Fruit fly (Drosophila melanogaster): ENCODE data around the gene Pli.
A peak's percentile ranks its signal among the peaks of the same experiment; 100 is the strongest.

Pli gene

dm6 chr3R:23886270-23887095, 3.4 kb downstream of the Pli start (continued):
- TF ChIP-seq tup (GFP tag; optimal IDR thresholded peaks at IDR 0.05) (peak; percentile 36), CG4282 (GFP tag; optimal IDR thresholded peaks at IDR 0.05) (no peak), br (optimal IDR thresholded peaks at IDR 0.05) (no peak), NK7.1 (GFP tag; optimal IDR thresholded peaks at IDR 0.05) (peak; percentile 40), CG13296 (GFP tag; optimal IDR thresholded peaks at IDR 0.05) (peak; percentile 52), CG10431 (GFP tag; optimal IDR thresholded peaks at IDR 0.05) (peak; percentile 81), Tbp (GFP tag; optimal IDR thresholded peaks at IDR 0.05) (no peak), HLH3B (GFP tag; IDR thresholded peaks at IDR 0.05) (peak; percentile 82), MTF-1 (GFP tag; optimal IDR thresholded peaks at IDR 0.05; ENCODE audit: borderline replicate concordance) (peak; percentile 66), tap (tag; optimal IDR thresholded peaks at IDR 0.05) (peak; percentile 87), CG8388 (GFP tag; optimal IDR thresholded peaks at IDR 0.05) (peak; percentile 91), E2f2 (GFP tag; IDR thresholded peaks at IDR 0.05) (peak; percentile 69), gsb-n (tag; optimal IDR thresholded peaks at IDR 0.05) (peak; percentile 94), al (GFP tag; IDR thresholded peaks at IDR 0.05) (peak; percentile 9; the same call in 1 of the 2 replicates), CTCF (GFP tag; optimal IDR thresholded peaks at IDR 0.05) (peak; percentile 49), CG12942 (GFP tag; optimal IDR thresholded peaks at IDR 0.05) (peak; percentile 69), CG4730 (GFP tag; IDR thresholded peaks at IDR 0.05) (peak; percentile 64), CG32532 (GFP tag; IDR thresholded peaks at IDR 0.05) (peak; percentile 73), phol (tag; optimal IDR thresholded peaks at IDR 0.05) (peak; percentile 92), wdn (GFP tag; IDR thresholded peaks at IDR 0.05) (0 out of 2 replicates have a peak, but pooled peaks have one; percentile 41), kni (GFP tag; optimal IDR thresholded peaks at IDR 0.05) (peak; percentile 80), Hand (GFP tag; optimal IDR thresholded peaks at IDR 0.05) (peak; percentile 32), CG11696 (GFP tag; IDR thresholded peaks at IDR 0.05) (peak; percentile 99), Awh (GFP tag; IDR thresholded peaks at IDR 0.05) (peak; percentile 86), crc (GFP tag; optimal IDR thresholded peaks at IDR 0.05) (peak; percentile 36), Antp (GFP tag; optimal IDR thresholded peaks at IDR 0.05) (peak; percentile 65), Scr (GFP tag; IDR thresholded peaks at IDR 0.05; ENCODE audit: partially characterized antibody) (0 out of 2 replicates have a peak, but pooled peaks have one; percentile 29), CG4854 (GFP tag; optimal IDR thresholded peaks at IDR 0.05) (peak; percentile 57), CG15479 (GFP tag; optimal IDR thresholded peaks at IDR 0.05) (peak; percentile 45), nom (GFP tag; optimal IDR thresholded peaks at IDR 0.05) (peak; percentile 94), CG5245 (GFP tag; optimal IDR thresholded peaks at IDR 0.05) (peak; percentile 82), CG9609 (GFP tag; optimal IDR thresholded peaks at IDR 0.05) (peak; percentile 64), CG9727 (GFP tag; optimal IDR thresholded peaks at IDR 0.05) (peak; percentile 92), CG10543 (GFP tag; optimal IDR thresholded peaks at IDR 0.05) (peak; percentile 30), aop (GFP tag; IDR thresholded peaks at IDR 0.05) (0 out of 2 replicates have a peak, but pooled peaks have one; percentile 2), crp (GFP tag; optimal IDR thresholded peaks at IDR 0.05) (peak in 1 of 2 experiments; percentile 24), Blimp-1 (GFP tag; optimal IDR thresholded peaks at IDR 0.05) (peak; percentile 92), Side (GFP tag; optimal IDR thresholded peaks at IDR 0.05) (peak; percentile 80), CG17328 (GFP tag; IDR thresholded peaks at IDR 0.05) (peak; percentile 90), nerfin-1 (tag; optimal IDR thresholded peaks at IDR 0.05) (peak; percentile 91), CG10366 (GFP tag; IDR thresholded peaks at IDR 0.05) (peak; percentile 71), CG17359 (tag; optimal IDR thresholded peaks at IDR 0.05) (peak; percentile 86), CG3995 (GFP tag; optimal IDR thresholded peaks at IDR 0.05) (no peak), ems (GFP tag; optimal IDR thresholded peaks at IDR 0.05) (peak; percentile 54), CG17568 (GFP tag; optimal IDR thresholded peaks at IDR 0.05) (peak; percentile 66), tx (GFP tag; optimal IDR thresholded peaks at IDR 0.05) (peak; percentile 35), CrebB (tag; optimal IDR thresholded peaks at IDR 0.05) (peak; percentile 60), CG17361 (GFP tag; IDR thresholded peaks at IDR 0.05) (peak; percentile 90), CG33213 (GFP tag; optimal IDR thresholded peaks at IDR 0.05) (peak; percentile 46)

Measured in whole organism, embryonic.